Fruit fly (Drosophila melanogaster) whole organism, pupa: ENCODE data around the gene CG43246.

Source experiments
- CG14655 ChIP-seq: fragments of 200-800 bp; sonication (Bioruptor generic); optimal IDR thresholded peaks from 3 replicates; lab custom pipeline; 2017; ENCODE audit warnings: mild to moderate bottlenecking, missing biosample characterization, missing genetic modification reagents, missing genetic modification characterization
- CG32121 ChIP-seq: fragments of 200-800 bp; sonication (Bioruptor generic); IDR thresholded peaks from 2 replicates; pipeline ENCODE4 v1.3.6; 2022; ENCODE audit warnings: missing biosample characterization, missing genetic modification characterization

dm6 chr3L:14574649-14575048 is 38.2 kb downstream of the CG43246 start:
- TF ChIP-seq CG32121 (GFP tag; lab: Robert Waterston, UW) (no peak), CG14655 (GFP tag; lab: Kevin White, UChicago) (no peak)
